Worm (Caenorhabditis elegans) whole organism, mixed stage, embryonic: ENCODE measurements around the gene F43G6.8.

Source experiments
- ceh-39 ChIP-seq: fragments of 150-350 bp; optimal IDR thresholded peaks from 2 replicates; lab custom pipeline; 2014; ENCODE audit warnings: missing biosample characterization, missing genetic modification characterization
- ces-1 ChIP-seq: fragments of 150-350 bp; optimal IDR thresholded peaks from 2 replicates; lab custom pipeline; 2014; ENCODE audit warnings: missing biosample characterization, missing genetic modification reagents, missing genetic modification characterization
- elt-3 ChIP-seq: fragments of 150-350 bp; optimal IDR thresholded peaks from 2 replicates; lab custom pipeline; 2014; ENCODE audit warnings: missing biosample characterization, missing genetic modification characterization
- lin-32 ChIP-seq: fragments of 200-800 bp; sonication (Bioruptor generic); optimal IDR thresholded peaks from 2 replicates; lab custom pipeline; 2018; ENCODE audit warnings: mild to moderate bottlenecking, missing genetic modification characterization, missing compliant biosample characterization
- lsy-2 ChIP-seq: fragments of 150-350 bp; optimal IDR thresholded peaks from 2 replicates; lab custom pipeline; 2014; ENCODE audit warnings: missing biosample characterization, missing genetic modification characterization
- nhr-237 ChIP-seq: fragments of 150-350 bp; optimal IDR thresholded peaks from 2 replicates; lab custom pipeline; 2014; ENCODE audit warnings: missing biosample characterization, missing genetic modification characterization
- nhr-28 ChIP-seq: fragments of 150-350 bp; optimal IDR thresholded peaks from 2 replicates; lab custom pipeline; 2014; ENCODE audit warnings: missing biosample characterization, missing genetic modification characterization
- pha-4 ChIP-seq: fragments of 150-350 bp; optimal IDR thresholded peaks from 2 replicates; lab custom pipeline; 2018; ENCODE audit warnings: missing biosample characterization, missing genetic modification reagents, missing genetic modification characterization
- sptf-1 ChIP-seq: sonication (generic microtip); optimal IDR thresholded peaks from 2 replicates; lab custom pipeline; 2017; ENCODE audit warnings: mild to moderate bottlenecking, missing genetic modification characterization, moderate library complexity, missing compliant biosample characterization
- unc-39 ChIP-seq: fragments of 150-350 bp; optimal IDR thresholded peaks from 2 replicates; lab custom pipeline; 2014; ENCODE audit warnings: missing biosample characterization, missing genetic modification characterization
- unc-62 ChIP-seq: fragments of 150-350 bp; optimal IDR thresholded peaks from 2 replicates; lab custom pipeline; 2014; ENCODE audit warnings: missing biosample characterization, missing genetic modification reagents, missing genetic modification characterization
- ztf-11 ChIP-seq: fragments of 150-350 bp; optimal IDR thresholded peaks from 2 replicates; lab custom pipeline; 2014; ENCODE audit warnings: missing biosample characterization, missing genetic modification characterization

DNA sequence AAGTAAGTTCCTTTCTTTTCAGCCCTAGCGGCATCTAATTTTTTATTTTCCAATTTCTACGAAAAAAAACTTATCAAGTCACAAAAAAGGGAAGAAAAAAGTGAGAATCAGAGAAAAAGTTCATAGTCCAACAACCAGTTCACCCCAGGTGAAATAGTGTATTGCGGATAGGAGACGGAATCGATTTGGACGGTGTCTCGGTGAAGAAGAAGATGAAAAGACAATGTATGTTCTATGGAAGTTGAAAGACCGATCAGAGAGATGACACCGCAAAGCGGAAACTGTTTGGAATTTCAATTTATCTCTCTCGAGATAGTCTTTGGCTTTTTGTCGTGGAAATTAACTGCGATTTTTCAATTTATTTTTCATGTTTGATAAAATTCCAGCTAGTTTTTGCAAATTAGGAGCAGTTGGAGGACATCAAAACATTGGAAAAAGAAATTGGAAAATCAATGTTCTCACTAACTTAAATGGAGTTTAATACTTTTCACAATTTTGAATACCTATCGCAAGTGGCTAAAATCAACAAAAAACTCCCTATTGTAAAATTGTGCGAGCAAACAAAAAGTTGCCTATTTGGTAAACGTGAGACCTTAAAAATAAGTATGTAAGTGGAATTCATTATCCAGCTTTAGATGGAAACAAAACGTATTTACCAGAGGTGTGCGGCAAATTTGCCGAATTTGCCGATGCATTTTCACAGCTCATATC, 38.5 kb upstream of the F43G6.8 start:
- TF ChIP-seq elt-3 = no peak
- no peak for TF ChIP-seq unc-39 (tag; lab: Kevin White, UChicago)
- no peak for TF ChIP-seq nhr-237 (tag; lab: Kevin White, UChicago)
- no peak for TF ChIP-seq ces-1 (GFP tag; lab: Kevin White, UChicago)
- TF ChIP-seq lin-32 (GFP tag; lab: Kevin White, UChicago) = no peak
- no peak for TF ChIP-seq ceh-39 (tag; lab: Kevin White, UChicago)
- no peak for TF ChIP-seq nhr-28 (tag; lab: Kevin White, UChicago)
- no peak for TF ChIP-seq pha-4
- TF ChIP-seq unc-62 (GFP tag; lab: Kevin White, UChicago) = no peak
- no peak for TF ChIP-seq lsy-2 (tag; lab: Kevin White, UChicago)
- TF ChIP-seq sptf-1 (tag; lab: Kevin White, UChicago) = no peak
- TF ChIP-seq ztf-11 (tag; lab: Kevin White, UChicago) = no peak
